Worm (Caenorhabditis elegans) whole organism, mixed stage, embryonic: ENCODE data around the gene F13D2.1.

Experiments used
- M03D4.4 ChIP-seq: sonication (generic microtip); optimal IDR thresholded peaks from 2 replicates; lab custom pipeline; 2017; ENCODE audit warnings: mild to moderate bottlenecking, missing genetic modification characterization, missing compliant biosample characterization
- unc-120 ChIP-seq: sonication (generic microtip); optimal IDR thresholded peaks from 2 replicates; lab custom pipeline; 2017; ENCODE audit warnings: missing genetic modification characterization, missing compliant biosample characterization; ENCODE audit not compliant: poor library complexity, severe bottlenecking
- unc-62 ChIP-seq: fragments of 150-350 bp; optimal IDR thresholded peaks from 2 replicates; lab custom pipeline; 2014; ENCODE audit warnings: missing biosample characterization, missing genetic modification reagents, missing genetic modification characterization

- TF ChIP-seq M03D4.4 (tag; lab: Kevin White, UChicago) (no peak), unc-62 (GFP tag; lab: Kevin White, UChicago) (no peak), unc-120 (no peak)
These were observed at the start of gene F13D2.1 for ce11 chrX:11189515-11189914.
